Fruit fly (Drosophila melanogaster) ovary, adult (tissue): ENCODE results near the gene Ccdc58.

Source experiments
- CG17801 ChIP-seq: fragments of 200-800 bp; optimal IDR thresholded peaks from 2 replicates; lab custom pipeline; 2019; ENCODE audit warnings: missing biosample characterization, mild to moderate bottlenecking, missing genetic modification characterization, moderate library complexity; ENCODE audit not compliant: partially characterized antibody

Gene Ccdc58

dm6 chr3L:19807103-19807502 is 2.1 kb downstream of the Ccdc58 start, which contains the start of the genes CG14104 and Kap-alpha1:
Gene CG14104, minus strand, starts transcription at chr3L:19807199.
Gene Kap-alpha1, plus strand, starts transcription at chr3L:19807232.
- TF ChIP-seq CG17801, result peak; percentile 19

- TF ChIP-seq CG17801, result no peak
Observed at dm6 chr3L:19807521-19807920, 2.5 kb downstream of the Ccdc58 start.

DNA sequence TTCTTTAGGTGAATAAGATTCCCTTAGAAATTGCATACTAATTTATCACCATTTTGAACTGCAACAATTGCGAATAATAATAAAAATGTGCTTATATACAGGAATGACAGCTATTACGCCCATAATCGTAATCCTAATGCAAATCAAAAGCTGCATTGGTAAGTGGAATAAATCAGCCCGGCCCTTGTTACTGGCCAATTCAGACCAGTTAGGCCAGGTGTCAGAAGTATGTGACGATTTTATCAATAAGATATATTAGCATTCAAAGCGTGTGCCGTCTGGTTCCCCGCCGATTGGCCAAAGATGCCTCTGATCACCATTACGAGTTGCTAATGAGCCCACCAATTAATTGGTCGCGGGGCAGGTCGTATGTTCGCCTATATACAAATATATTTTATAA is 7.5 kb downstream of the Ccdc58 start:
- TF ChIP-seq CG17801, result no peak

DNA sequence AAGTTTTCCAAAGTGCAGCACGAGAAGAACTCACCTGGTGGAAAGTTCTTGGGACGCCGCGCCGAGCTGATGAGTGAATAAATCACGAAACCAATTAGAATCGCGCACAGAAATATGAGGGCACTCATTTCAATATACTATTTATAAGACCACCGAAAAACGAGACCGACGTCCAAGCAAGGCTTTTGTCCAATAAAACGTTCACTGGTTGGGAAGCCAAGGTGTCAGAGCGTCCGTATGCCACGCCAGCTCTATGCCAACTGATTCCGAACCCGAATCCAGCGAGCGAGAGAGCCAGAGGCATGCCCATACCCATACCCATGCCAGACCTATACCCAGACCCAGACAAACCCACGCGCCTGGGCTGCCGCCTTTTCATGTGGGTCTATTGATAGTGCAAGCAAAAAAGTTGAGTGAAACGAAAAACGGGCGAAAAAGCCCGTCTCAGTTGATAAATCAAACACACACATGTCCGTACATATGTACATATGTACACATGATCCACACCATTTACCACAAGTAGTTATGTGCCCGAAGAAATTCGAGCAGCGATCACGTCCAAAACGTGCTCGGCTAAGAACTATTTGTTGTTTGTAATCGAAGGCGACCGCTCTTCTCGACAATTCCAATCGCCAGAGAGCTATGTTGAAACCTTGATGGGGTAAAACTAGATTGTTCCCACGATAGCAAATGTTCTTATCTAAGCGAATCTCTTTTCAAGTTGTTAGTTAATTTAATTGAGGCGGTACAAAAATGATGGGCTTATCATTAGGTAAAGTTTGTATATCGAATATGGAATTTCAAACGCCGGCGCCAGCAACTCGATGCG is 8.3 kb downstream of the Ccdc58 start, which contains the start of gene Cyp305a1:
TSS of gene Cyp305a1 (minus strand) at position 265 of the 829 bp plus-strand sequence.
- no peak for TF ChIP-seq CG17801

DNA sequence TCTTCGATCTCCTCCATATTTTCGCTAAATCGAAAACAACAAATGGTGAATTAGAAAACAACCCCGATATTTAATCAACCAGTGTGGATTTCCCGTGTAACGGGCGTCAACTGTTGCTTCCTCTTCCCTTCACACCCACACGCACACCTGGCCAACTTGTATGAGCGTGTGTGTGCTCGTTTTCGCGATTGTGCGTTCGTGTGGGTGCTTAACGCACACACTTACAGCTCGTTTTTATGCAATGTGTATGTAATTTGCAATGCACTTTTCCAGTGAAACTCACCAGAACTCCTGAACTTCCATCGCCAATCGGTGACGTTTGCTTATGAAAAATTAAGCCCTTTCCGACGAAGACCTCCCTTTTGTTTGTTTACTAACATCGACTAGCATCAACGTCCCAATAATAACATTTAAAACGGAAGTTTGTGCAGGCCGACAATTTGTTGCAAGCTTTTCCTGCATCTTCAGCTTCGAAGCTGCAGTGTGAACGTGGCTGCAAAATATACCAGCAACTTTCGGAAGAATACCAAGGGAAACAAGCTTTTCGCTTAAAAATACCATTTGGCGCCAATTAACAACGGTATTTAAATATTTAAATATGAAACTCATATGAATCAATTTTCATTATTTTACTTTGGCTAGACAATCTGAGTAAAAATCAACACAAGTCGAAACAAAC is 10.6 kb downstream of the Ccdc58 start, which contains the start of gene cyc:
TSS of gene cyc (minus strand) at position 467 of the 679 bp plus-strand sequence.
- TF ChIP-seq CG17801, result peak; percentile 40

DNA sequence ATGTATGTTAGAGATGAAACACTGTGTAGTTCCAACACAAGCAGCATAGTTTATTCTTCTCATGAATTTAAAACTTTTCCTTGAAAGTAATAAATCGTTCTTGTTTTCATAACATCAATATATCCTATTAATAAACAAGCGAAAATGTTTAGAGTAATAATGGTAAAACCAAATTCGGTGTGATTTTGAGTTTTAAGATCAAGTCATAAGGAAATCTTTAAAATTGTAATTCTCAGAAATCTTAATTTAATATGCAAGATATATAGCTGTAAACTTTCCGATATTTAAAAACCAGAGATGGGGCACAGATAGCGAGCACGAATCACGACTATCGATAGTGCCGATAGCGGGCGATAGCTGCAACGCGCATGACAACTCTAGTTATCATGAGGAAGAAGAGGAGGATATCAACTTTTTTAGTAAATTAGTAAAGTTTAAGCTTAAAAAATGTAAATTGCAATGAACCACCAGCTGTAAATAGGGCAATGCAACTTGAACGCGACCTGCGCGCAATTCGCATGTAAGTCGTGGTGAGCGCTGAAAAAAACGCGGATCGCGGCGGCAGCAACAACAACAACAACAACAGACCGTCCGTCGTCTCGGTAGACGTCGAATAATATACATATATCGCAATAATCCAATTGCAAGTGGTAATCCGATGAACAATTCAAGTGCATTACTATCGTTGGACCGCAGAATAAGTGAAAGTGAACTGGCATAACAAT is 13.0 kb downstream of the Ccdc58 start, which contains the start of the genes Fibp and Deaf1:
TSS of gene Fibp (minus strand) at position 161 of the 725 bp plus-strand sequence.
TSS of gene Deaf1 (plus strand) at position 368 of the 725 bp plus-strand sequence.
- peak; percentile 66 for TF ChIP-seq CG17801

- TF ChIP-seq CG17801, result no peak
Observed at dm6 chr3L:19818701-19819100, 13.7 kb downstream of the Ccdc58 start.

DNA sequence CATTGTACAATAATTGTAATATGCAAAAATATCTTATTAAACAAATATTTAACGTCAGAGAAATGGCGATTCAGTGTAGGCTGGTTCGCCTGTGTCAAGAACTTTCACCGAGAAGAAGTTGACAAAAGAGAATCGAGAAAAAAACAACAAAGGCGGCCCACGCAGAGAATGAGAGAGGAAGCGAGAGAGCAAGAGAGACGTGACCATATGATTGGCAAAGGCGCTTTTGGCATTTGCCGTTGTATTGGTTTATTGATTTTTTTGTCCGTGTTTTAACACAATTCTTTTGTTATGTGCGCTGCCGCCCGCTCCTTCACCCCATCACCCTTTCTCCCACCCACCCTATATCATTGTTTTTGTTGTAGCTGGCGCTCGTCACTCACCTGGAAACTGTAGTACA is 28.2 kb downstream of the Ccdc58 start:
- no peak for TF ChIP-seq CG17801

DNA sequence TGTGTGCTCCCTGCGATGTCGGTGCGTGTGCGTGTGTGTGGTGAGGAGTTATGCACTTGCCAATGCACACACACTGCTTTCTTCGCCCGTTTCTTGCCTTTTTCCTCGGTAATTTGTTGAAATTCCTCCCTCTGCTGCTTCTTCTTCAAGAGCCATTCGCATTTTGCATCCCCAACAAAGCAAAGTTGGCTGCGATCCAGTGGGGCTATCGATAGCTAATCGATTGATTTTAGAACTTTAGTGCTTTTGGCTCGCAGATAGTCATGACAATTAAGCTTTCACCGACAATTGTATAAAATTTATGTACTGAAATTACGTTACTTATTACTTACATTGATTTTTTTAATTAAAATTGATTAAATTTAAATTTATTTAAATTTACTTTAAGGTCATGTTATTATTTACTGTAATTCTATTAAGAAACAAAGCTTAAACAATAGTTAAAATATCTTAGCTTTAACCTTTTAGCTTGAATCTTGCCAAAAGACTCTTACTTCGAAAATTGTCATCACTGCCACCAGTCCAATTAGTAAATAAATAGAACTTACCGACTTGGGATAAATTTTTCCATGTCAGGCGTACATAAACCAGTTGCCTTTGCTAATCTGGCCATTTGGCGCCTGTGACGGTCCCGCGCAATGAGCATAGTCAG is 29.3 kb downstream of the Ccdc58 start, which contains the start of the genes trc and CG32221:
TSS of gene trc (minus strand) at position 162 of the 652 bp plus-strand sequence.
TSS of gene CG32221 (plus strand) at position 528 of the 652 bp plus-strand sequence.
- TF ChIP-seq CG17801, result peak; percentile 53

DNA sequence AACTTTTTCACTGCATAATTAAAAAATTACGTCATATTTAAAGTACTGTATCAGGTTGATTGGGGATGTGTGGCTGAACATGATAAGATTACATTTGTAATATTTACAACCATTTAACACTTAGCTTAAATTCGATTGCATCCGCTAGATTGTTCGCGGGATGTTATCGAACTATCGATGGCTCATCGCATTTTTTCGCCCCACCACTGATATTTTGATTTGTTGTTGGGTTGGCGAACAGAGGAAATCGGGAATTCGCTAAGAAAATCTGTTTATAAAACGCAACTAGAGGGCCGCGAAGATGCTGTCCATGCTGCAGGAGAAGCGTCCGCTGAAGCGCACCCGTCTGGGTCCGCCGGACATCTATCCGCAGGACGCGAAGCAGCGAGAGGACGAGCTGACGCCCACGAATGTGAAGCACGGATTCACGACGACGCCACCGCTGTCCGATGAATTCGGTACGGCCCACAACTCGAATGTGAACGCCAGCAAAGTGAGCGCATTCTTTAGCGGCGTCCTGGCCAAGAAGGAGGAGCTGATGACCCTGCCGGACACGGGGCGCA is 31.5 kb downstream of the Ccdc58 start, which contains the start of gene kto:
TSS of gene kto (plus strand) at position 240 of the 563 bp plus-strand sequence.
- TF ChIP-seq CG17801, result peak; percentile 7

DNA sequence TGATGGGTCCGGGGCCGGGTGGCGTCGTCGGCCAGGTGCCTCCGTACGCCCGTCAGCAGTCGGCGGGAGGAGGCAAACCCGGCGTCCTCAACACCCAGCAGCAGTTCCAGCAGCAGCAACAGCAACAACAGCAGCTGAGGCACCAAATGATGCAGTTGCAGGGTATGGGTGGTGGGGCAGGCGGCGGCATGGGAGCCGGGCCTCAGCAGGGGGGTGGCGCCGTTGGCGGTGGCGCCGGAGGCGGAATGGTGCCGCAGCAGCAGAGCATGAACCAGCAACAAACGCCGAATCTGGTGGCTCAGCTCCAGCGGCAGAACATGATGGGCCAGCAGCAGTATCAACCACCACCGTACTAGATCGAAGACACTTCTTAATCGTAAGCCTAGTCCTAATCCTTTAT is 39.5 kb downstream of the Ccdc58 start:
- no peak for TF ChIP-seq CG17801

DNA sequence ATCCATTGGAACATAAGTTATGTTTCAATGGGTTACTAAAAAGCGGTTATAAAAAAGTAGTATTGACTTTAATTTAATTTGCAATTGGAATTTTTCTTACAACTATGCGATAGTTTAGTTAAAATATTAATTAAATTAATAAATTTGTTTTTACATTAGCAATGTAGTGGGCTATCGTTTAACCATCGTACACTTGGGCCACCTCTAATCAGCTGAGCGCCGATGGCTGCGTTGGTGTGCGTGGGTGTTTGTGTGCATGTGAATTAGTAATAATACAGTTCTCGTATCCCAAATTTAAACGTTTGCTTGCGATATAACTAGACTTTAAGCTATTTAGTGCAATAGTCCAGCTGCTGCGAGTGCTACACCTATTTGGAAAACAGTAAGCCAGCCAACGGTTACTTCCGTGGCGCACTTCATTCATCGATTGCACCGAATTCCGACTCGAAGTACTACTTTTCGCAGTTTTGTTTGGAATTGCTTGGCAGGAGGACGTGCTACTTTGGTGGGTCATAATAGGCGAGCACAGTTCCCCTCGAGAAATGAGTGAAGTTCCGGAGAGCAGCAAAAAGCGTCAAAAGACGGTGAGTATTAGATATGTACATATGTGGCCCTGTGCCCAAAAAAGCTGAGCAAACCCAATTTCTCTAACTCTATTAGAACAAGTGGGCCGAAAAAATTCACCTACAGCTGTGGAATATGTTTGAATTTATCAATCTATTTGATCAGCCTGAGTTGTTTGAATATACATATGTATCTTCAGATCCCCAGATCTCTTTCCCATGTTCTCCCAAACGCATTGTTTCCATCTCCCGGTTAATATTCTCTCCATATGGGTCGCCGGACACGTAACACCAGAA is 40.3 kb downstream of the Ccdc58 start, which contains the start of gene Papss:
TSS of gene Papss (plus strand) at position 247 of the 860 bp plus-strand sequence.
- peak; percentile 41 for TF ChIP-seq CG17801

DNA sequence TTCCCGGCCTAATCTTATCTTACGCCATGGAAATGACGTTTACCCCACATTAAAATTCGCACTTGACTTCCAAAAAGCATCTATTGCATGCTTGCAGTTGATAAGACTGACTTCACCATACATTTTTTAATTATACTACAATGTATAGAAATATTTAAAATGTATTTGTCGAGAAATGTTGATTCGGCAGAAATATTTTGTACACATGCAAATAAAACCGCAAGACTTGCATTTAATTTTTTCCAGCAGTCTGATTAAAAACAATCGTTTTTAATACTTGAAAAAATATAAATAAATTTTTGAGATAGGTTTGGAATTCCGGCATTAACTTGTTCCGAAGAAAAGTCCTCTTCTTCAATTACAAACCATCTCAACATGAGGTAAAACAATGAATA is 40.9 kb downstream of the Ccdc58 start:
- TF ChIP-seq CG17801, result no peak

dm6 chr3L:19846960-19847359 is 42.0 kb downstream of the Ccdc58 start:
- TF ChIP-seq CG17801, result no peak
